Fruit fly (Drosophila melanogaster) whole organism, prepupa: ENCODE results near the gene flr.

Experiments used
- Blimp-1 ChIP-seq: fragments of 200-800 bp; sonication (Bioruptor generic); optimal IDR thresholded peaks from 3 replicates; lab custom pipeline; 2017; ENCODE audit warnings: missing biosample characterization, missing genetic modification characterization, mild to moderate bottlenecking, moderate library complexity, missing genetic modification reagents
- CG1621 ChIP-seq: fragments of 200-800 bp; sonication (Bioruptor generic); optimal IDR thresholded peaks from 3 replicates; lab custom pipeline; 2018; ENCODE audit warnings: missing biosample characterization, mild to moderate bottlenecking, missing genetic modification characterization
- CG34406 ChIP-seq: fragments of 200-800 bp; sonication (Bioruptor generic); optimal IDR thresholded peaks from 3 replicates; lab custom pipeline; 2016; ENCODE audit warnings: missing biosample characterization, missing genetic modification characterization
- CG4318 ChIP-seq: fragments of 200-800 bp; sonication (Bioruptor generic); optimal IDR thresholded peaks from 3 replicates; lab custom pipeline; 2017; ENCODE audit warnings: missing biosample characterization, mild to moderate bottlenecking, missing genetic modification characterization
- CG8319 ChIP-seq: fragments of 200-800 bp; sonication (Bioruptor generic); optimal IDR thresholded peaks from 3 replicates; lab custom pipeline; 2016; ENCODE audit warnings: missing biosample characterization, missing genetic modification characterization
- CG9139 ChIP-seq: fragments of 200-800 bp; sonication (Bioruptor generic); optimal IDR thresholded peaks from 3 replicates; lab custom pipeline; 2017; ENCODE audit warnings: missing biosample characterization, mild to moderate bottlenecking, missing genetic modification characterization
- OdsH ChIP-seq: fragments of 200-800 bp; sonication (Bioruptor generic); optimal IDR thresholded peaks from 3 replicates; lab custom pipeline; 2016; ENCODE audit warnings: missing biosample characterization, missing genetic modification characterization
- dac ChIP-seq: fragments of 200-800 bp; sonication (Bioruptor generic); optimal IDR thresholded peaks from 2 replicates; lab custom pipeline; 2017; ENCODE audit warnings: missing biosample characterization, mild to moderate bottlenecking, missing genetic modification characterization
- dsx ChIP-seq: fragments of 200-800 bp; optimal IDR thresholded peaks from 3 replicates; lab custom pipeline; 2019; ENCODE audit warnings: missing biosample characterization, mild to moderate bottlenecking, missing genetic modification characterization, moderate library complexity; ENCODE audit not compliant: poor library complexity, severe bottlenecking
- eg ChIP-seq: fragments of 200-800 bp; sonication (Bioruptor generic); IDR thresholded peaks from 3 replicates; pipeline ENCODE4 v1.3.6; 2022; ENCODE audit warnings: missing biosample characterization, missing genetic modification characterization
- esn ChIP-seq: fragments of 200-800 bp; sonication (Bioruptor generic); optimal IDR thresholded peaks from 2 replicates; lab custom pipeline; 2016; ENCODE audit warnings: missing biosample characterization, mild to moderate bottlenecking, missing genetic modification characterization, moderate library complexity
- net ChIP-seq: fragments of 200-800 bp; sonication (Bioruptor generic); optimal IDR thresholded peaks from 3 replicates; lab custom pipeline; 2016; ENCODE audit warnings: missing biosample characterization, missing genetic modification characterization
- ss ChIP-seq, 2 experiments: fragments of 200-800 bp; sonication (Bioruptor generic); optimal IDR thresholded peaks; 2 replicates in 1 of 2; 3 replicates in 1 of 2; lab custom pipeline; 2017 to 2018; ENCODE audit warnings: mild to moderate bottlenecking in 2 of 2, missing biosample characterization in 2 of 2, missing genetic modification characterization in 2 of 2, moderate library complexity in 1 of 2
- vri ChIP-seq: fragments of 200-800 bp; sonication (Bioruptor generic); optimal IDR thresholded peaks from 3 replicates; lab custom pipeline; 2016; ENCODE audit warnings: missing biosample characterization, mild to moderate bottlenecking, missing genetic modification characterization

dm6 chr3L:13424068-13424467 lies 11.4 kb downstream of the flr start, which contains the start of gene CG33263:
- TF ChIP-seq ss (GFP tag; optimal IDR thresholded peaks at IDR 0.05; lab: Kevin White, UChicago) (no peak), esn (GFP tag; lab: Kevin White, UChicago) (no peak), net (GFP tag; lab: Kevin White, UChicago) (no peak), OdsH (GFP tag; lab: Kevin White, UChicago) (no peak), Blimp-1 (GFP tag; lab: Kevin White, UChicago) (no peak), dsx (GFP tag; lab: Kevin White, UChicago) (no peak), CG1621 (no peak), CG9139 (no peak), dac (GFP tag; lab: Kevin White, UChicago) (no peak), CG8319 (GFP tag; lab: Kevin White, UChicago) (no peak), eg (GFP tag; lab: Robert Waterston, UW) (no peak), vri (no peak), CG4318 (GFP tag; lab: Kevin White, UChicago) (no peak), CG34406 (GFP tag; lab: Kevin White, UChicago) (no peak)
